Fruit fly (Drosophila melanogaster) whole organism, adult: Measurements from ENCODE around the gene CG13676.

Source experiments
- CG11617 ChIP-seq: fragments of 200-800 bp; sonication (Bioruptor generic); optimal IDR thresholded peaks from 2 replicates; lab custom pipeline; 2017; ENCODE audit warnings: mild to moderate bottlenecking, missing biosample characterization, missing genetic modification reagents, missing genetic modification characterization
- CG14711 ChIP-seq: fragments of 200-800 bp; sonication (Bioruptor generic); optimal IDR thresholded peaks from 2 replicates; lab custom pipeline; 2018; ENCODE audit warnings: missing biosample characterization, mild to moderate bottlenecking, missing genetic modification characterization, moderate library complexity
- CG5204 ChIP-seq: fragments of 200-800 bp; sonication (Bioruptor generic); optimal IDR thresholded peaks from 2 replicates; lab custom pipeline; 2016; ENCODE audit warnings: missing biosample characterization, missing genetic modification characterization
- CG7045 ChIP-seq: fragments of 200-800 bp; sonication (Bioruptor generic); optimal IDR thresholded peaks from 2 replicates; lab custom pipeline; 2017; ENCODE audit warnings: missing biosample characterization, mild to moderate bottlenecking, missing genetic modification characterization
- Mnt ChIP-seq: fragments of 200-800 bp; sonication (Bioruptor generic); optimal IDR thresholded peaks from 2 replicates; lab custom pipeline; 2016; ENCODE audit warnings: missing biosample characterization, mild to moderate bottlenecking, missing genetic modification characterization
- bab1 ChIP-seq: fragments of 200-800 bp; sonication (Bioruptor generic); optimal IDR thresholded peaks from 3 replicates; lab custom pipeline; 2019; ENCODE audit warnings: missing biosample characterization, mild to moderate bottlenecking, missing genetic modification characterization, moderate library complexity
- cnc ChIP-seq, 2 experiments: fragments of >200 bp; optimal IDR thresholded peaks; 2 replicates each; lab custom pipeline; 2017
- toe ChIP-seq: fragments of 200-800 bp; sonication (Bioruptor generic); optimal IDR thresholded peaks from 2 replicates; lab custom pipeline; 2016; ENCODE audit warnings: missing biosample characterization, missing genetic modification characterization

- TF ChIP-seq CG14711 (no peak), CG5204 (GFP tag; lab: Kevin White, UChicago) (peak; percentile 61), toe (GFP tag; lab: Kevin White, UChicago) (no peak), Mnt (GFP tag; lab: Kevin White, UChicago) (no peak), cnc (optimal IDR thresholded peaks at IDR 0.05; lab: Kevin White, UChicago) (no peak), CG7045 (GFP tag; lab: Kevin White, UChicago) (peak; percentile 75), CG11617 (GFP tag; lab: Kevin White, UChicago) (no peak), bab1 (no peak)
Observed at dm6 chr3L:8153206-8153996, 1.8 kb upstream of the CG13676 start.
